Worm (Caenorhabditis elegans): Measurements from ENCODE around the gene Y73B6A.1.

Gene Y73B6A.1

DNA sequence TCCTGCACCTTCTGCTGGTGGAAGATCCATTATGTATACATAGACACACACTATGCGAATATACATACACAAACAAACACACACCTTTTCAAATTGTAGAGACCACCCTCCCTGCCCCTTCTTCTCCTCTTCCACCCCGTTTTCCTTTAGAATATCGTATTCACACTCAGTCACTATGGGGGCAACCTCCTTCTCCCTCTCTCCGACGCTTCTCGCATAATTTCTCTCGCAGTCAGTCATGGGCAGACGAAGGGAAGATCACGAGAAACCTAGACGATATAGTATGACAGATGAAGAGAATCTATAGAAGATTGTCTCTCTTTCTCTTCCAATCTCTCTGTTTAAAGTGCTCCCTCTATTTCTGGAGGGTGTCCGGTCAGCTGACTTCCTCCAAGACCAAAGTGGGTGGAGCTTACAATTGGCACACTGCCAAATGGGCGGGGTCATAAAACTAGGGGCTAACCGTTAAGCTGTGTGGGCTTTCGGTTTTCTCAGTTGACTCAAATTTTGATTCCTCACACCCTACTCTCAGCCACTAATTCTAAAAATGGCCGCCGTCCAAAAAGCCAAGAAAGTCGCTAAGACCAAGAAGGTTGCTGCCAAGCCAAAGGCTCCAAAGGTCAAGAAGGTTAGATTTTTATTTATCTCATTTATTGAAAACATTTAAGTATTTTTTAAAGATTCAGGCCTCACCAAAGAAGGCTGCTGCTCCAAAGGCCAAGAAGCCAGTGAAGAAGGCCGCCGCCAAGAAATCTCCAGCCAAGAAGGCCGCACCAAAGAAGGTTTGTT lies 21.7 kb downstream of the Y73B6A.1 start, which contains the start of gene hil-7 (continued):
- peak; percentile 2 for TF ChIP-seq C04F5.9 (tag; optimal IDR thresholded peaks at IDR 0.05)
- peak; percentile 76 for TF ChIP-seq swsn-7 (tag; optimal IDR thresholded peaks at IDR 0.05)
- no peak for TF ChIP-seq ets-5 (GFP tag; IDR thresholded peaks at IDR 0.05)
- no peak for TF ChIP-seq fkh-10 (GFP tag; optimal IDR thresholded peaks at IDR 0.05)
- peak; percentile 57 for TF ChIP-seq rnt-1 (tag; optimal IDR thresholded peaks at IDR 0.05)
- TF ChIP-seq lin-39 (tag; optimal IDR thresholded peaks at IDR 0.05) = no peak
- TF ChIP-seq F16B12.6 (tag; optimal IDR thresholded peaks at IDR 0.05) = no peak
- TF ChIP-seq lsy-2 (tag; optimal IDR thresholded peaks at IDR 0.05) = peak; percentile 76 to 88
- TF ChIP-seq alr-1 (tag; optimal IDR thresholded peaks at IDR 0.05; ENCODE audit: borderline replicate concordance) = no peak
- no peak for TF ChIP-seq sptf-1 (tag; optimal IDR thresholded peaks at IDR 0.05)
- no peak for TF ChIP-seq ces-1 (GFP tag; optimal IDR thresholded peaks at IDR 0.05)
- TF ChIP-seq mdl-1 (tag; optimal IDR thresholded peaks at IDR 0.05) = peak in 1 of 2 experiments; percentile 81
- peak; percentile 55 for TF ChIP-seq xbp-1 (tag; optimal IDR thresholded peaks at IDR 0.05)
- TF ChIP-seq lin-13 (GFP tag; optimal IDR thresholded peaks at IDR 0.05) = peak; percentile 77
- TF ChIP-seq nhr-19 (GFP tag; conservative IDR thresholded peaks at IDR 0.05) = peak; percentile 68
- peak; percentile 68 to 73 for TF ChIP-seq lin-35 (GFP tag; optimal IDR thresholded peaks at IDR 0.05)
- no peak for TF ChIP-seq nhr-84 (tag; optimal IDR thresholded peaks at IDR 0.05)
- TF ChIP-seq ztf-11 (tag; optimal IDR thresholded peaks at IDR 0.05) = peak in 1 of 2 experiments; percentile 75
- no peak for TF ChIP-seq hlh-4 (tag; optimal IDR thresholded peaks at IDR 0.05)
- TF ChIP-seq ceh-88 (GFP tag; IDR thresholded peaks at IDR 0.05) = no peak
- peak; percentile 57 to 64 (median 63) for TF ChIP-seq dpl-1 (GFP tag; optimal IDR thresholded peaks at IDR 0.05)
- TF ChIP-seq jun-1 (tag; optimal IDR thresholded peaks at IDR 0.05) = peak; percentile 53
- TF ChIP-seq mef-2 (tag; optimal IDR thresholded peaks at IDR 0.05) = peak; percentile 52
- TF ChIP-seq ztf-4 (tag; optimal IDR thresholded peaks at IDR 0.05) = peak; percentile 40
- TF ChIP-seq nhr-20 (tag; optimal IDR thresholded peaks at IDR 0.05) = peak; percentile 81
- peak; percentile 69 for TF ChIP-seq snpc-4 (tag; optimal IDR thresholded peaks at IDR 0.05)
- TF ChIP-seq snu-23 (GFP tag; optimal IDR thresholded peaks at IDR 0.05) = peak; percentile 77
- no peak for TF ChIP-seq ceh-63 (GFP tag; optimal IDR thresholded peaks at IDR 0.05)
- no peak for TF ChIP-seq hpl-2 (GFP tag; optimal IDR thresholded peaks at IDR 0.05)
- peak; percentile 52 for TF ChIP-seq skn-1 (tag; optimal IDR thresholded peaks at IDR 0.05)
- no peak for TF ChIP-seq efl-3 (GFP tag; optimal IDR thresholded peaks at IDR 0.05)
- TF ChIP-seq blmp-1 (tag; optimal IDR thresholded peaks at IDR 0.05) = peak; percentile 83
- no peak for TF ChIP-seq aha-1 (tag; optimal IDR thresholded peaks at IDR 0.05)
- TF ChIP-seq fos-1 (tag; optimal IDR thresholded peaks at IDR 0.05) = peak; percentile 1
- no peak for TF ChIP-seq pqm-1 (tag; optimal IDR thresholded peaks at IDR 0.05)
- no peak for TF ChIP-seq nhr-12 (tag; optimal IDR thresholded peaks at IDR 0.05)
- TF ChIP-seq zip-4 (GFP tag; optimal IDR thresholded peaks at IDR 0.05) = no peak
- TF ChIP-seq aly-2 (tag; optimal IDR thresholded peaks at IDR 0.05) = no peak
- TF ChIP-seq elt-2 (tag; optimal IDR thresholded peaks at IDR 0.05) = no peak
- peak; percentile 28 for TF ChIP-seq pax-3 (tag; optimal IDR thresholded peaks at IDR 0.05)
- TF ChIP-seq Y116A8C.19 (tag; optimal IDR thresholded peaks at IDR 0.05; ENCODE audit: borderline replicate concordance) = no peak
- peak; percentile 90 for TF ChIP-seq unc-86 (tag; optimal IDR thresholded peaks at IDR 0.05)
- no peak for TF ChIP-seq nhr-28 (tag; optimal IDR thresholded peaks at IDR 0.05)
- TF ChIP-seq egl-13 (tag; optimal IDR thresholded peaks at IDR 0.05) = peak; percentile 44
- TF ChIP-seq C16A3.4 (tag; optimal IDR thresholded peaks at IDR 0.05) = peak; percentile 70
- TF ChIP-seq unc-62 (GFP tag; optimal IDR thresholded peaks at IDR 0.05) = no peak
- TF ChIP-seq tlp-1 (tag; optimal IDR thresholded peaks at IDR 0.05) = no peak
- no peak for TF ChIP-seq egl-27 (tag; optimal IDR thresholded peaks at IDR 0.05)
- no peak for TF ChIP-seq fkh-4 (tag; optimal IDR thresholded peaks at IDR 0.05; ENCODE audit: borderline replicate concordance)
- TF ChIP-seq unc-130 (tag; optimal IDR thresholded peaks at IDR 0.05) = no peak
- peak; percentile 40 for TF ChIP-seq vab-15 (tag; optimal IDR thresholded peaks at IDR 0.05)
- TF ChIP-seq zag-1 (tag; optimal IDR thresholded peaks at IDR 0.05) = no peak

Data from whole organism, L1 larva.